Worm (Caenorhabditis elegans) whole organism, L2 larva: ENCODE data around the gene srsx-31.

Source experiments
- egl-27 ChIP-seq: sonication (generic microtip); optimal IDR thresholded peaks from 3 replicates; lab custom pipeline; 2017; ENCODE audit warnings: missing biosample characterization, missing genetic modification reagents, missing genetic modification characterization
- fos-1 ChIP-seq: fragments of 150-350 bp; optimal IDR thresholded peaks from 2 replicates; lab custom pipeline; 2014; ENCODE audit warnings: missing biosample characterization, missing genetic modification characterization
- nhr-11 ChIP-seq: fragments of 150-350 bp; optimal IDR thresholded peaks from 2 replicates; lab custom pipeline; 2014; ENCODE audit warnings: missing biosample characterization, missing genetic modification characterization

ce11 chrV:11251798-11252197, 3.1 kb downstream of the srsx-31 start:
- TF ChIP-seq nhr-11 (tag; lab: Kevin White, UChicago) (no peak), egl-27 (no peak), fos-1 (tag; lab: Kevin White, UChicago) (no peak)
